Fruit fly (Drosophila melanogaster): Measurements from ENCODE around the gene CG13623.

CG13623 gene

dm6 chr3R:24530328-24530727 is at the start of gene CG13623, which contains the start of gene ana1:
TSS of gene CG13623 (minus strand) at chr3R:24530558.
TSS of gene ana1 (plus strand) at chr3R:24530576.
- no peak for TF ChIP-seq EcR (GFP tag; optimal IDR thresholded peaks at IDR 0.05)
- TF ChIP-seq psq (optimal IDR thresholded peaks at IDR 0.05): no peak
- no peak for TF ChIP-seq CG8478 (optimal IDR thresholded peaks at IDR 0.05)

- TF ChIP-seq psq (optimal IDR thresholded peaks at IDR 0.05): no peak
- TF ChIP-seq CG8478 (optimal IDR thresholded peaks at IDR 0.05): no peak
- no peak for TF ChIP-seq pan (optimal IDR thresholded peaks at IDR 0.05)
- no peak for TF ChIP-seq usp (GFP tag; optimal IDR thresholded peaks at IDR 0.05)
- no peak for TF ChIP-seq Dll (optimal IDR thresholded peaks at IDR 0.05)
- TF ChIP-seq EcR (GFP tag; optimal IDR thresholded peaks at IDR 0.05): no peak
These were observed 47.0 kb upstream of the CG13623 start for dm6 chr3R:24577355-24577754.

- TF ChIP-seq EcR (GFP tag; optimal IDR thresholded peaks at IDR 0.05): no peak
- no peak for TF ChIP-seq usp (GFP tag; optimal IDR thresholded peaks at IDR 0.05)
- no peak for TF ChIP-seq CG8478 (optimal IDR thresholded peaks at IDR 0.05)
- no peak for TF ChIP-seq pan (optimal IDR thresholded peaks at IDR 0.05)
- no peak for TF ChIP-seq Dll (optimal IDR thresholded peaks at IDR 0.05)
- no peak for TF ChIP-seq psq (optimal IDR thresholded peaks at IDR 0.05)
These were observed 45.5 kb upstream of the CG13623 start for dm6 chr3R:24575787-24576413.

- TF ChIP-seq Dll (optimal IDR thresholded peaks at IDR 0.05) (no peak), pan (optimal IDR thresholded peaks at IDR 0.05) (no peak), CG8478 (optimal IDR thresholded peaks at IDR 0.05) (no peak)
These were observed 44.8 kb upstream of the CG13623 start for dm6 chr3R:24575109-24575508.

- TF ChIP-seq pan (optimal IDR thresholded peaks at IDR 0.05) (no peak), Dll (optimal IDR thresholded peaks at IDR 0.05) (no peak), usp (GFP tag; optimal IDR thresholded peaks at IDR 0.05) (no peak), psq (optimal IDR thresholded peaks at IDR 0.05) (no peak), CG8478 (optimal IDR thresholded peaks at IDR 0.05) (no peak), EcR (GFP tag; optimal IDR thresholded peaks at IDR 0.05) (no peak)
These were observed 43.8 kb upstream of the CG13623 start for dm6 chr3R:24574123-24574522.

- TF ChIP-seq EcR (GFP tag; optimal IDR thresholded peaks at IDR 0.05) (no peak), pan (optimal IDR thresholded peaks at IDR 0.05) (no peak), usp (GFP tag; optimal IDR thresholded peaks at IDR 0.05) (no peak), Dll (optimal IDR thresholded peaks at IDR 0.05) (no peak), CG8478 (optimal IDR thresholded peaks at IDR 0.05) (no peak), psq (optimal IDR thresholded peaks at IDR 0.05) (no peak)
These were observed 42.9 kb upstream of the CG13623 start for dm6 chr3R:24573094-24573732.

- no peak for TF ChIP-seq pan (optimal IDR thresholded peaks at IDR 0.05)
- no peak for TF ChIP-seq Dll (optimal IDR thresholded peaks at IDR 0.05)
- TF ChIP-seq CG8478 (optimal IDR thresholded peaks at IDR 0.05): no peak
- no peak for TF ChIP-seq EcR (GFP tag; optimal IDR thresholded peaks at IDR 0.05)
- no peak for TF ChIP-seq psq (optimal IDR thresholded peaks at IDR 0.05)
- TF ChIP-seq usp (GFP tag; optimal IDR thresholded peaks at IDR 0.05): no peak
These were observed 42.2 kb upstream of the CG13623 start for dm6 chr3R:24572540-24573043.

dm6 chr3R:24571386-24572124 is 41.2 kb upstream of the CG13623 start:
- TF ChIP-seq EcR (GFP tag; optimal IDR thresholded peaks at IDR 0.05): no peak
- TF ChIP-seq CG8478 (optimal IDR thresholded peaks at IDR 0.05): no peak
- TF ChIP-seq psq (optimal IDR thresholded peaks at IDR 0.05): no peak
- no peak for TF ChIP-seq Dll (optimal IDR thresholded peaks at IDR 0.05)
- TF ChIP-seq pan (optimal IDR thresholded peaks at IDR 0.05): no peak
- TF ChIP-seq usp (GFP tag; optimal IDR thresholded peaks at IDR 0.05): no peak

dm6 chr3R:24569669-24570349 is 39.5 kb upstream of the CG13623 start:
- TF ChIP-seq usp (GFP tag; optimal IDR thresholded peaks at IDR 0.05) (no peak), pan (optimal IDR thresholded peaks at IDR 0.05) (no peak), CG8478 (optimal IDR thresholded peaks at IDR 0.05) (no peak), EcR (GFP tag; optimal IDR thresholded peaks at IDR 0.05) (no peak), psq (optimal IDR thresholded peaks at IDR 0.05) (no peak), Dll (optimal IDR thresholded peaks at IDR 0.05) (no peak)

- TF ChIP-seq EcR (GFP tag; optimal IDR thresholded peaks at IDR 0.05): no peak
- TF ChIP-seq psq (optimal IDR thresholded peaks at IDR 0.05): no peak
- TF ChIP-seq usp (GFP tag; optimal IDR thresholded peaks at IDR 0.05): no peak
- no peak for TF ChIP-seq pan (optimal IDR thresholded peaks at IDR 0.05)
- TF ChIP-seq CG8478 (optimal IDR thresholded peaks at IDR 0.05): no peak
- TF ChIP-seq Dll (optimal IDR thresholded peaks at IDR 0.05): no peak
These were observed 38.0 kb upstream of the CG13623 start for dm6 chr3R:24568251-24568932.

- TF ChIP-seq pan (optimal IDR thresholded peaks at IDR 0.05): no peak
- TF ChIP-seq CG8478 (optimal IDR thresholded peaks at IDR 0.05): no peak
- no peak for TF ChIP-seq EcR (GFP tag; optimal IDR thresholded peaks at IDR 0.05)
- no peak for TF ChIP-seq psq (optimal IDR thresholded peaks at IDR 0.05)
- TF ChIP-seq Dll (optimal IDR thresholded peaks at IDR 0.05): no peak
- TF ChIP-seq usp (GFP tag; optimal IDR thresholded peaks at IDR 0.05): no peak
These were observed 37.0 kb upstream of the CG13623 start for dm6 chr3R:24567427-24567771.

Measured in whole organism.